Worm (Caenorhabditis elegans): Measurements from ENCODE around the gene Y82E9BR.17.

Gene Y82E9BR.17

ce11 chrIII:1424305-1424704 is 31.3 kb downstream of the Y82E9BR.17 start (continued):
- TF ChIP-seq daf-12 (tag; optimal IDR thresholded peaks at IDR 0.05), result no peak
- peak; percentile 21 for TF ChIP-seq unc-130 (GFP tag; optimal IDR thresholded peaks at IDR 0.05)
- 0 out of 2 replicates have a peak, but pooled peaks have one; percentile 33 for TF ChIP-seq mxl-2 (GFP tag; conservative IDR thresholded peaks at IDR 0.05)
- no peak for TF ChIP-seq zip-2 (tag; optimal IDR thresholded peaks at IDR 0.05)
- TF ChIP-seq hif-1 (tag; optimal IDR thresholded peaks at IDR 0.05), result peak in 1 of 2 experiments; percentile 59
- TF ChIP-seq D1046.2 (GFP tag; IDR thresholded peaks at IDR 0.05), result peak; percentile 87; the same call in 1 of the 2 replicates
- TF ChIP-seq ceh-44 (GFP tag; IDR thresholded peaks at IDR 0.05), result peak; percentile 82; the same call in 1 of the 2 replicates
- peak; percentile 92 for TF ChIP-seq arid-1 (GFP tag; conservative IDR thresholded peaks at IDR 0.05)
- TF ChIP-seq egl-27 (tag; optimal IDR thresholded peaks at IDR 0.05), result no peak
- TF ChIP-seq F10B5.3 (tag; optimal IDR thresholded peaks at IDR 0.05), result no peak
- peak; percentile 60 for TF ChIP-seq dpl-1 (GFP tag; optimal IDR thresholded peaks at IDR 0.05)
- TF ChIP-seq T26A8.4 (GFP tag; IDR thresholded peaks at IDR 0.05), result peak; percentile 82
- no peak for TF ChIP-seq daf-19 (GFP tag; conservative IDR thresholded peaks at IDR 0.05)
- peak; percentile 82 for TF ChIP-seq saeg-2 (GFP tag; IDR thresholded peaks at IDR 0.05)
- TF ChIP-seq pqm-1 (tag; optimal IDR thresholded peaks at IDR 0.05), result no peak
- TF ChIP-seq dmd-6 (GFP tag; IDR thresholded peaks at IDR 0.05), result peak; percentile 53
- peak; percentile 77; the same call in 1 of the 2 replicates for TF ChIP-seq dmd-8 (GFP tag; IDR thresholded peaks at IDR 0.05)
- TF ChIP-seq F26F4.8 (GFP tag; conservative IDR thresholded peaks at IDR 0.05), result peak; percentile 68; the same call in 1 of the 2 replicates
- TF ChIP-seq ZK337.2 (GFP tag; IDR thresholded peaks at IDR 0.05), result peak; percentile 61; the same call in 1 of the 2 replicates
- TF ChIP-seq egl-43 (GFP tag; IDR thresholded peaks at IDR 0.05), result peak; percentile 95
- TF ChIP-seq duxl-1 (tag; optimal IDR thresholded peaks at IDR 0.05; ENCODE audit: poor library complexity), result peak; percentile 78
- TF ChIP-seq lin-15B (tag; optimal IDR thresholded peaks at IDR 0.05), result no peak
- no peak for TF ChIP-seq ceh-28 (tag; optimal IDR thresholded peaks at IDR 0.05)
- TF ChIP-seq aha-1 (tag), result peak; percentile 98
- TF ChIP-seq pha-4 (GFP tag; IDR thresholded peaks at IDR 0.05), result peak; percentile 89
- TF ChIP-seq pha-4 (tag; optimal IDR thresholded peaks at IDR 0.05), result no peak
- peak; percentile 84 for TF ChIP-seq Y75B8A.6 (GFP tag; IDR thresholded peaks at IDR 0.05)
- peak; percentile 67 for TF ChIP-seq dve-1 (tag; optimal IDR thresholded peaks at IDR 0.05; ENCODE audit: insufficient read depth)
- no peak for TF ChIP-seq snpc-4 (tag; optimal IDR thresholded peaks at IDR 0.05)
- TF ChIP-seq tag-97 (GFP tag; IDR thresholded peaks at IDR 0.05), result no peak
- peak; percentile 86 for TF ChIP-seq Y48G9A.11 (GFP tag; IDR thresholded peaks at IDR 0.05)
- TF ChIP-seq Y5F2A.4 (GFP tag; optimal IDR thresholded peaks at IDR 0.05), result peak; percentile 21
- 0 out of 2 replicates have a peak, but pooled peaks have one; percentile 60 for TF ChIP-seq zfp-3 (GFP tag; conservative IDR thresholded peaks at IDR 0.05)
- TF ChIP-seq dmd-9 (GFP tag; IDR thresholded peaks at IDR 0.05), result peak; percentile 81
- TF ChIP-seq nhr-76 (tag; optimal IDR thresholded peaks at IDR 0.05), result no peak
- TF ChIP-seq hlh-30 (tag; optimal IDR thresholded peaks at IDR 0.05; ENCODE audit: insufficient read depth), result peak; percentile 15
- TF ChIP-seq lin-13 (GFP tag; optimal IDR thresholded peaks at IDR 0.05), result peak; percentile 94
- peak; percentile 46 for TF ChIP-seq mxl-3 (GFP tag; optimal IDR thresholded peaks at IDR 0.05)
- peak; percentile 84 for TF ChIP-seq snpc-1.2 (GFP tag; IDR thresholded peaks at IDR 0.05)
- no peak for TF ChIP-seq lir-3 (tag; optimal IDR thresholded peaks at IDR 0.05)
- TF ChIP-seq nhr-237 (tag; optimal IDR thresholded peaks at IDR 0.05), result no peak
- no peak for TF ChIP-seq nhr-48 (tag; optimal IDR thresholded peaks at IDR 0.05)
- peak; percentile 90 for TF ChIP-seq lim-7 (GFP tag; IDR thresholded peaks at IDR 0.05)
- TF ChIP-seq madf-9 (GFP tag; conservative IDR thresholded peaks at IDR 0.05), result peak; percentile 88
- peak; percentile 67; the same call in 1 of the 2 replicates for TF ChIP-seq php-3 (GFP tag; IDR thresholded peaks at IDR 0.05)
- TF ChIP-seq cey-2 (tag; optimal IDR thresholded peaks at IDR 0.05; ENCODE audit: borderline replicate concordance, insufficient read depth), result no peak
- TF ChIP-seq Y105C5A.15 (GFP tag; IDR thresholded peaks at IDR 0.05), result peak; percentile 84; the same call in 1 of the 2 replicates
- TF ChIP-seq set-16 (GFP tag; IDR thresholded peaks at IDR 0.05), result peak; percentile 90
- peak; percentile 83 for TF ChIP-seq tra-1 (GFP tag; IDR thresholded peaks at IDR 0.05)
- TF ChIP-seq nhr-25 (tag; optimal IDR thresholded peaks at IDR 0.05; ENCODE audit: borderline replicate concordance, insufficient read depth), result no peak
